Worm (Caenorhabditis elegans): ENCODE measurements around the gene T11B7.1.

DNA sequence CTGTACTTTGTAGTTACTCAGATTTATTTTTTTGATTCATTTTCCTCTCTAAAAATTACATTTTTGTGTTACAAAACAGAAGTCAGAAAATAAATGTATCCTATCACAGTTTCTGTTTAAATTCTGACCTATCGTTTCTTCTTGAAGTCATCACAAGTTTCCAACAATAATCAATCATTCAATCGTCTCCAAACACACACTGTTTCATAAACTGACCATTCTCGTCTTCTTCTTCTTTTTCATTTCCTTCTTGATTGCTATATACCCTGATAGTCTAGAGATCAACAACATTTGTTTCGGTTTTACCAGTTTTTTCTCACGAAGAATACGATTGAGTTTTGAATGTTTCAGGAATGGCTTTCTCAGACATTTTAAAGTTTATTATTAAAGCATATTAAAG lies 25.4 kb upstream of the T11B7.1 start:
- TF ChIP-seq nhr-6 (tag; optimal IDR thresholded peaks at IDR 0.05) (no peak), nhr-237 (tag; optimal IDR thresholded peaks at IDR 0.05) (no peak), snpc-4 (tag; optimal IDR thresholded peaks at IDR 0.05) (no peak), nhr-11 (tag; optimal IDR thresholded peaks at IDR 0.05) (no peak), R02D3.7 (tag; optimal IDR thresholded peaks at IDR 0.05) (no peak), zag-1 (tag; optimal IDR thresholded peaks at IDR 0.05) (no peak)
